Worm (Caenorhabditis elegans) whole organism, L4/young adult: ENCODE results near the gene C25F9.6.

ENCODE experiments used
- W03F9.2 ChIP-seq: fragments of 150-350 bp; optimal IDR thresholded peaks from 2 replicates; lab custom pipeline; 2014; ENCODE audit warnings: missing biosample characterization, missing genetic modification characterization
- dao-5 ChIP-seq: sonication (generic microtip); optimal IDR thresholded peaks from 2 replicates; lab custom pipeline; 2016; ENCODE audit warnings: missing genotype, missing genetic modification characterization, moderate library complexity, missing compliant biosample characterization
- him-1 ChIP-seq: sonication (generic microtip); optimal IDR thresholded peaks from 2 replicates; lab custom pipeline; 2016; ENCODE audit warnings: missing genotype, missing genetic modification reagents, missing genetic modification characterization, missing compliant biosample characterization

- TF ChIP-seq him-1 (no peak), dao-5 (no peak), W03F9.2 (tag; lab: Kevin White, UChicago) (no peak)
These were observed 2.3 kb downstream of the C25F9.6 start, which contains the start of gene C25F9.12 for ce11 chrV:19402855-19403254.
